Worm (Caenorhabditis elegans) whole organism, L4 larva: Measurements from ENCODE around the gene nhr-290.
"Not testable (repeated sequence)": the region's sequence is repeated elsewhere in the genome, so short reads cannot be mapped to it uniquely, and the experiment has no call there.

Source experiments
- D1046.2 ChIP-seq: fragments of 200-800 bp; sonication (Bioruptor generic); IDR thresholded peaks from 2 replicates; pipeline ENCODE4 v1.3.6; 2022; ENCODE audit warnings: missing genetic modification characterization, missing compliant biosample characterization
- T20F7.1 ChIP-seq: fragments of 200-800 bp; sonication (Bioruptor generic); optimal IDR thresholded peaks from 2 replicates; lab custom pipeline; 2018; ENCODE audit warnings: mild to moderate bottlenecking, missing genetic modification characterization, missing compliant biosample characterization
- ZK546.5 ChIP-seq, 2 experiments: sonication (generic microtip); optimal IDR thresholded peaks; 2 replicates each; lab custom pipeline; 2017; ENCODE audit warnings: missing biosample characterization in 2 of 2, missing genetic modification characterization in 2 of 2
- aly-2 ChIP-seq: sonication (generic microtip); optimal IDR thresholded peaks from 2 replicates; lab custom pipeline; 2018; ENCODE audit warnings: missing biosample characterization, missing genetic modification characterization
- dmd-6 ChIP-seq: fragments of 200-800 bp; sonication (Bioruptor generic); IDR thresholded peaks from 2 replicates; pipeline ENCODE4 v1.3.6; 2022; ENCODE audit warnings: missing genetic modification reagents, missing genetic modification characterization, missing compliant biosample characterization
- fkh-10 ChIP-seq: fragments of 150-350 bp; optimal IDR thresholded peaks from 2 replicates; lab custom pipeline; 2014; ENCODE audit warnings: missing biosample characterization, missing genetic modification reagents, missing genetic modification characterization
- lin-39 ChIP-seq: fragments of 150-350 bp; optimal IDR thresholded peaks from 2 replicates; lab custom pipeline; 2014; ENCODE audit warnings: missing biosample characterization, missing genetic modification reagents, missing genetic modification characterization
- nhr-10 ChIP-seq: fragments of 150-350 bp; optimal IDR thresholded peaks from 2 replicates; lab custom pipeline; 2014; ENCODE audit warnings: missing biosample characterization, missing genetic modification characterization
- nhr-111 ChIP-seq: fragments of 200-800 bp; sonication (Bioruptor generic); optimal IDR thresholded peaks from 2 replicates; lab custom pipeline; 2018; ENCODE audit warnings: mild to moderate bottlenecking, missing genetic modification characterization, missing compliant biosample characterization
- nhr-77 ChIP-seq: fragments of 150-350 bp; optimal IDR thresholded peaks from 2 replicates; lab custom pipeline; 2014; ENCODE audit warnings: missing biosample characterization, missing genetic modification characterization
- tra-1 ChIP-seq: fragments of 200-800 bp; sonication (Bioruptor generic); IDR thresholded peaks from 2 replicates; pipeline ENCODE4 v1.3.6; 2022; ENCODE audit warnings: missing genetic modification reagents, missing genetic modification characterization, missing compliant biosample characterization
- unc-130 ChIP-seq: sonication (generic microtip); optimal IDR thresholded peaks from 2 replicates; lab custom pipeline; 2016; ENCODE audit warnings: missing genetic modification reagents, missing genetic modification characterization, missing compliant biosample characterization
- ztf-11 ChIP-seq: fragments of 150-350 bp; optimal IDR thresholded peaks from 2 replicates; lab custom pipeline; 2014; ENCODE audit warnings: missing biosample characterization, missing genetic modification characterization

DNA sequence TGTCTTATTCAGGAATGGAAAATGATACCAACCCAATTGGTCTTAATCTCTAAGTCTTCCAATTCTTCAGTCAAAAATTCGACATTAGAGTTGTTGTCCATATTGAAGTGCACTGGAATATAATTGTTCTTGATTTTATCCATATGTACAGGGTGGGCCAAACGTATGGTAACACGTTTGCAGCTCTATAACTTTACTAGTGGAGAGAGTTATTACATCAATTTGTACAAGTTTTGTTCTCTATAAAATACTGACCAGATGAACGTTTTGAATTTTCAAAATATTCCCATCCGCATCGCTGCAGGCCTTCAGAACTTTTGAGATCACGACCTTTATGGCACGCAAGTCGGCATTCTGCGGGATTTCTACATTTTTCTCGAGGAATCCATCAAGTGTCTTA, 24.8 kb downstream of the nhr-290 start, which contains the start of gene F53E10.5:
- not testable (repeated sequence) for TF ChIP-seq dmd-6 (GFP tag; lab: Robert Waterston, UW); fkh-10 (GFP tag; lab: Kevin White, UChicago); T20F7.1 (GFP tag; lab: Kevin White, UChicago); lin-39 (tag; lab: Kevin White, UChicago); ztf-11 (tag; lab: Kevin White, UChicago); nhr-77; D1046.2 (GFP tag; lab: Robert Waterston, UW); ZK546.5 (tag; optimal IDR thresholded peaks at IDR 0.05; lab: Kevin White, UChicago); nhr-111 (GFP tag; lab: Kevin White, UChicago); tra-1 (GFP tag; lab: Robert Waterston, UW); unc-130 (GFP tag; lab: Kevin White, UChicago); nhr-10 (tag; lab: Kevin White, UChicago); aly-2 (tag; lab: Kevin White, UChicago)
